Worm (Caenorhabditis elegans): ENCODE data around the gene ggtb-1.

DNA sequence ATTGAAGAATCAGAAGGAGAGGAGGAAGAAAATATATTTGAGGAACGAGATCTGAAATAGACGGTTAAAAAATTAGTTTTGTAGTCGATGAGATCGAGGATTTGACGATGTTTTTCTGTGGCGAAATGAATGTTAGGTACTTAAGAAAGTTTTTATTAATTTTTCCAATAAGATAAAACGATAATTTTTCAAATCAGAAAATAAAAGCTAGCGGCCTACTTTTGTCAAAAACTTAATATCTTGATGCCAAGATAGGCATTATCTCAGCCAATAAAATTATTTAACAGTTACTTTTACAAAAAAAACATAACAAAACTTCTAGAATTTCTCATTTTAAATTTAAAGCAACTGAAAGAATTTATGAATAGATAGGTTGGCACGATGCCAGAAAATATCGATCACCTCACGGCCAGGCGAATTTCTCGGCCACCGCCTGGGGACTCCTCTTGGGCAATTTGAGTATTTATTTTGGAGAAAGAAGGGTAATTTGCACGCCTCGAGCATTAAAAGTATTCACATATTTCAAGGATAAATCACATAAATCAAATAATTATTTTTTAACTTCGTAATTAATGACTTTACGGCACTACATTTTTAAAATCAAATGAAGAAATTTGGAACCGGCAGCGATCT, 45.8 kb upstream of the ggtb-1 start, which contains the start of gene fubl-2:
- no peak for TF ChIP-seq sea-1 (GFP tag; conservative IDR thresholded peaks at IDR 0.05)
- no peak for TF ChIP-seq ama-1 (optimal IDR thresholded peaks at IDR 0.05)
- TF ChIP-seq hnd-1 (tag; optimal IDR thresholded peaks at IDR 0.05) = no peak
- no peak for TF ChIP-seq tra-4 (tag; optimal IDR thresholded peaks at IDR 0.05)
- TF ChIP-seq B0310.2 (tag; optimal IDR thresholded peaks at IDR 0.05) = no peak
- TF ChIP-seq pes-1 (GFP tag; IDR thresholded peaks at IDR 0.05) = no peak
- no peak for TF ChIP-seq hmg-4 (GFP tag; optimal IDR thresholded peaks at IDR 0.05)
- TF ChIP-seq tbx-37 (GFP tag; conservative IDR thresholded peaks at IDR 0.05) = peak; percentile 64; the same call in 1 of the 2 replicates
- no peak for TF ChIP-seq ceh-36 (tag; optimal IDR thresholded peaks at IDR 0.05)
- TF ChIP-seq F13C5.2 (tag; optimal IDR thresholded peaks at IDR 0.05) = no peak

Data from whole organism, early embryonic.